Fruit fly (Drosophila melanogaster): ENCODE data around the gene Pex7.

Pex7 gene

DNA sequence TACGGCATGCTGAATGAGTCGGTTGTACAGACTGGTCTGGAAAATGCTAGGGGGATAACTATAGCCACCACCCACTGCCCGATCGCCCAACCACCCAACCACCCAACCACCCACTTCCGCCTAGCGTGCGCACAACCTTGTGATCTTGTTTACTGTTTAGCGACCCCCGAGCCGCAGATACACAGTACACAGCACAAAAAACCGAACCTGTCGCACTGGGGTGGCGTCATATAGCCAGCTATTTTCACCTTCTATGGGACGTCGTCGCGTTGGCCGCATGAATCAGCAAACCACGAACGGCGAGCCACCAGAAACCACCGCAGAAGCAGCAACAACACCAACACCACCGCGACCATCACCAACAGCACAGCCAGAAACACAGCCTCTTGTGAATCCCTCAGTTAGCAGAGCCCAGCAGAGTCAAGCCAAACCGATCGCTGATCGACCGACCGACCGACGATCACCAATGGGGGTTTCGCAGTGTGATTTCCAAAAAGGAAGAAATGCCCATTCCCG is 28.1 kb downstream of the Pex7 start:
- TF ChIP-seq Dll (optimal IDR thresholded peaks at IDR 0.05) (no peak), CG8478 (optimal IDR thresholded peaks at IDR 0.05) (no peak), psq (optimal IDR thresholded peaks at IDR 0.05) (no peak), EcR (GFP tag; optimal IDR thresholded peaks at IDR 0.05) (no peak), usp (GFP tag; optimal IDR thresholded peaks at IDR 0.05) (no peak), pan (optimal IDR thresholded peaks at IDR 0.05) (no peak)

DNA sequence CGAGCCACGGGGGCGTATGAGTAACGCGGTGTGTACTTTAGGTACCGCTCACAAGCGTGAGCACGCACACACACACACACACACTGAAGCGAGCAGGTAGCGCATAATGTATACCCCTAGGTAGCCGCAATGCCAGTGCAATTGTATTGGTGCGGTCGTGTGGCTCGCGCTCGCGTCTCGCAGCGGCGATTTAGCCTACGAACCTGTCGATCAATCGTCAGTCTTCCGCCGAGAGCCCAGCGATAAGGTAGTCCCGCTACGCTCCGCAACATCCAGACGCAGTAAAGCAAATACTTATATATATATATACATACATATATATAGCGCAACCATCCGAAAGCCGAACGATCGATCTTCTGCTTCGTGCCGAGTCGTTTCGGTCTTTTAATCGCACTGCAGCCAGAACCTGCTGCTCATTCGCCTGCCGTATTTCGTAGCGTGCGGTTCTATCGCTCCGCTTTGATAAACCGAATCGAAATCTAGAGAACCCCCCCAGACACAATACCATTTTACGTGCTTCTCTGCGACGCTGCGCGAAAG is 28.7 kb downstream of the Pex7 start, which contains the start of gene hry:
Gene hry, plus strand, starts transcription at position 215 of the 540 bp plus-strand sequence.
- TF ChIP-seq pan (optimal IDR thresholded peaks at IDR 0.05) (no peak), EcR (GFP tag; optimal IDR thresholded peaks at IDR 0.05) (no peak), Dll (optimal IDR thresholded peaks at IDR 0.05) (peak; percentile 24), CG8478 (optimal IDR thresholded peaks at IDR 0.05) (no peak), usp (GFP tag; optimal IDR thresholded peaks at IDR 0.05) (no peak)

DNA sequence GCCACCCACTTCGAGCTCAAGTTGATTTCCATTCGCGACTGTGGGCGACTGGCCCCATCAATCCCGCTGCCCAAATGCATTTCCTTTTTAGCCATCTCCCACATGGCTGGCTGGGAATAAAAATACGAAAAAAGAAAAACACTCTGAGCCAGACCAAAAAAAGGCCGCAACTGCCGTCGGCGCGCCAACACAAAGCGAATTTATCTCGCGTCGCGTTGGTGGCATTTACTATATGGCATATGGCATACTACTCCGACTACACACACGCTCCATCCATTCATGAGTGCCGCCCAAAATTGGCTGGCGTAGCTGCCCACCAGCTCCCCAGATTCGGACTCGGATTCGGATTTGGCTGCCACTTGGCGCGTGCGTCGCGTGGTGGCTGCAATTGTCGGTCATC is 29.6 kb downstream of the Pex7 start:
- TF ChIP-seq Dll (optimal IDR thresholded peaks at IDR 0.05) = no peak
- TF ChIP-seq usp (GFP tag; optimal IDR thresholded peaks at IDR 0.05) = no peak
- no peak for TF ChIP-seq psq (optimal IDR thresholded peaks at IDR 0.05)
- TF ChIP-seq CG8478 (optimal IDR thresholded peaks at IDR 0.05) = no peak
- no peak for TF ChIP-seq EcR (GFP tag; optimal IDR thresholded peaks at IDR 0.05)
- TF ChIP-seq pan (optimal IDR thresholded peaks at IDR 0.05) = no peak

DNA sequence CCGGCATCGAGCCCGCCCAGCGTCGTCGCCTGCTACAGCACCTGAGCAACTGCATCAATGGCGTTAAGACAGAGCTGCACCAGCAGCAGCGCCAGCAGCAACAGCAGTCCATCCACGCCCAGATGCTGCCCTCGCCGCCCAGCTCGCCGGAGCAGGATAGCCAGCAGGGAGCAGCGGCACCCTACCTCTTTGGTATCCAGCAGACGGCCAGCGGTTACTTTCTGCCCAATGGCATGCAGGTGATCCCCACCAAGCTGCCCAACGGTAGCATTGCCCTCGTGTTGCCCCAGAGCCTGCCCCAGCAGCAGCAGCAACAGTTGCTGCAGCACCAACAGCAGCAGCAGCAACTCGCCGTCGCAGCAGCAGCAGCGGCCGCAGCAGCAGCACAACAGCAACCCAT is 30.8 kb downstream of the Pex7 start:
- TF ChIP-seq EcR (GFP tag; optimal IDR thresholded peaks at IDR 0.05) (no peak), pan (optimal IDR thresholded peaks at IDR 0.05) (no peak), CG8478 (optimal IDR thresholded peaks at IDR 0.05) (no peak), Dll (optimal IDR thresholded peaks at IDR 0.05) (no peak), usp (GFP tag; optimal IDR thresholded peaks at IDR 0.05) (no peak), psq (optimal IDR thresholded peaks at IDR 0.05) (no peak)

DNA sequence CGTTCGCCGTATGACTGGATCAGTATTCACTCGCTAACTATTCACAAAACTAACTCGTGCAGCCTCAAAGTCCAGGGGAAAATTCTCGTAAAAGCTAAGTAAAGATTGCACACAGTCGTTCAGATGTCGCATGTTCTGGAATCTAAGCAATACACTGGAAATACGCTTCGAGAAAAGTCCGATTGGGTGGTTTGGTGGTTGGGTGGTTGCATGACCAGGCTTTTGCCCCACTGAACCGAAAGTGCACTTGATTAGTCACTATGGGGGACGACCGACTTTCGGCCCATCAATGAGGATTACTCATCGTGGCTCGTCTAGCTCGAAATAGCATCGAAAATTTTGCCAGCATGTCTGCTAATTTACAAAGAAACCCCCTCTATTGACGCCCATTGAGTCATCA is 33.4 kb downstream of the Pex7 start:
- TF ChIP-seq Dll (optimal IDR thresholded peaks at IDR 0.05) (no peak), CG8478 (optimal IDR thresholded peaks at IDR 0.05) (no peak), EcR (GFP tag; optimal IDR thresholded peaks at IDR 0.05) (no peak), pan (optimal IDR thresholded peaks at IDR 0.05) (no peak), psq (optimal IDR thresholded peaks at IDR 0.05) (no peak), usp (GFP tag; optimal IDR thresholded peaks at IDR 0.05) (no peak)

DNA sequence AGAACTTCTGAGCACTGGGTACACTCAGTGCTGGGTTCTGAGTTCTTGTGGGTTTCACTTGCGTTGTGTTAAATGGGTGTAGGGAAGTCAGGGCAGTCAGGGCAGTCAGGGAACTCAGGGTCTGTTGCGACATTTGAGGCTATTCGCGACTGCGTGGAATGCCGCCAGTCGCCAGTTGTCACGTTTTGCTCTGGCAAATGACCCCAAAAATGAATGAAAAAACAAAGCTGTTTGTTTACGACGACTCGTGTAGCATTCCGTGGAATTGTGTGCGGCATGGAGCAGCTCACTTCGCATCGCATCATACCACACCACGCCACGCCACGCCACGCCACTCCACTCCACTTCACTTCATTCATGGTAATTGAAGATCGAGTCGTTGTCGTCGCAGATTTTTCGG is 34.3 kb downstream of the Pex7 start:
- TF ChIP-seq Dll (optimal IDR thresholded peaks at IDR 0.05) (no peak), CG8478 (optimal IDR thresholded peaks at IDR 0.05) (no peak), usp (GFP tag; optimal IDR thresholded peaks at IDR 0.05) (no peak), pan (optimal IDR thresholded peaks at IDR 0.05) (no peak), psq (optimal IDR thresholded peaks at IDR 0.05) (no peak), EcR (GFP tag; optimal IDR thresholded peaks at IDR 0.05) (no peak)

DNA sequence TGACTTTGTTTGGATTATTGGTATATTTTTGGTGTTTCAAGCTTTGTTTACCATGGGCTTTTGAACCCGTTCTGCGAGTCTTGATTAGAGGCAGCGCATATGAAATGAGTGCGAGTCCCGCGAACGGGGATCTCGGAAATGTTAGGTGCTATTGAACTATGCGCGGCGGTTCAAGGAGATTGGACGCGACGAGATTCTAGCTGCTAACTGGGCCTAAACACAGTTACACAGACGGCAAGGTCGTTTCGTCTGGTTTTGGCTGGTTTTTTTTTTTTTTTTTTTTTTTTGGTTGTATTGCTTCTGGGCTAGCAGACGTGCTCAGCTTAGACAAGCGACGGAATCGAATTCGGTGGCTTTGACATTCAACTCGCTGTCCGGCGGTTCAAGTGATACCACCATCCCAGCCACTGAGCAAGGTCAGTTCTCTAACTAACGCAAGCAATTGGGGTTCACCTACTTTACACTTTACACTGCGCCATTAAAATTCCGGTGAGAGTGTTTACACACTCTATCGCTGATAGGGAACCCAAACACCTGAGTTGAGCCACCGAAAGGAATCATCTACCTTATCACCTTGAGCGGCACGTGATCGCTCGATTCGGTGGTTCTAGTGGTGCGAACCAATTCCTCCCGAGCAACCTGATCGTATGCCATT is 35.1 kb downstream of the Pex7 start:
- no peak for TF ChIP-seq Dll (optimal IDR thresholded peaks at IDR 0.05)
- TF ChIP-seq pan (optimal IDR thresholded peaks at IDR 0.05) = no peak
- TF ChIP-seq EcR (GFP tag; optimal IDR thresholded peaks at IDR 0.05) = no peak
- TF ChIP-seq psq (optimal IDR thresholded peaks at IDR 0.05) = no peak
- TF ChIP-seq CG8478 (optimal IDR thresholded peaks at IDR 0.05) = no peak
- TF ChIP-seq usp (GFP tag; optimal IDR thresholded peaks at IDR 0.05) = no peak

DNA sequence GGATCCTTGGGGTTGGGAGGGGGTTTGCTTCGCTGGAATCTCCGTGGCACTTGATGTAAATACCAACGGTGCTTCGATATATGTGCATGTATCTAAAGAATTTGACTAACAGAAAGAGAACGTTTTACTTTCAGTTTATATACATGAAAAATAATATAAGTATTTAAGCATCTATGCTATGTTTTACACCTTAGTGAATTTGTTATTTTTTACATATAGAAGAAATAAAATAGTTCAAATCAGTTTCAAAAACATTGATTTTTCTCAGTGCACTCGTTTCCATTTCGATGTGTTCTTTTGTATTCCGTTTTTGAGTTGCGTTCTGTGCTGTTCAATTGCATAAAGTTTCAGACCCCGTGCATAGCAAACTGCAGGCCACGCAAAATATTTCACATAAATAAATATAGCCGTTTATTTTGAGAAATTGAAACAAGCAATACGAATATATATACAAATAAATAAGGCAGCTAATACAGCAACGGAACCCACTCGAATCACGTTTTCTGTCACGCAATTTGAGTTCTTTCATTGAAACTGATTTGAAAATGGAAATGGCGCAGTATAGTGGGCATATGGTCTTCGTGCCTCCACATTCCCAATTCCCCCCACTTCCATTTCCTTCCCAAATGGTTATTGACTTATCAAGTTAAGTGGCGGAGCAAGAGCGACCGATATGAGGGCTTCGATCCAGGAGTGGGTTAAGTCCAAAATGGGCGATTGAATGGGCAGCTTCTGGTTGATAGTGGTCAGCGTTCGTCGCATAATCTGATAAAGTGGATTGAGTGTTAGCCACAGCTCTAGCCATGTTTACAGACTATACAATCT is 35.8 kb downstream of the Pex7 start:
- no peak for TF ChIP-seq psq (optimal IDR thresholded peaks at IDR 0.05)
- TF ChIP-seq Dll (optimal IDR thresholded peaks at IDR 0.05) = no peak
- TF ChIP-seq usp (GFP tag; optimal IDR thresholded peaks at IDR 0.05) = no peak
- TF ChIP-seq EcR (GFP tag; optimal IDR thresholded peaks at IDR 0.05) = no peak
- no peak for TF ChIP-seq pan (optimal IDR thresholded peaks at IDR 0.05)
- TF ChIP-seq CG8478 (optimal IDR thresholded peaks at IDR 0.05) = no peak

DNA sequence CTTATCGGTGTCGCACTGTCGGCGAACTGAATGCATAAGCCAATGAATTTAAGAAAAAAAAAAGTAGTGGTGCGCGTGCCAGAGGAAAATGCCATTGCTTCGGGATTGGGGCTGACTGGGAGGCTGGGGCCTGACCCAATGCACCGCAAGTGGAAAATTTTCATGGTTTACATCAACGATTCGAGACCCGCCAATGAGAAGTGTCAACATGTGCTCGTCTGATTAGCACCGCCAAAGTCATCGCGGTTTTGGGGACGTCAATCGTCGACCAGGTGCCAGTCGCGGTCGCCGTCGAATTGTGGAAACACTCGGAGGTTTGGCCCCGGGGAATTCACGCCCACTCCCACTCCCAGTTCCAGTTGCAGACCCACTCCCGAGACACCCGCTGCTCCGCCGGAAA is 36.8 kb downstream of the Pex7 start:
- no peak for TF ChIP-seq usp (GFP tag; optimal IDR thresholded peaks at IDR 0.05)
- no peak for TF ChIP-seq EcR (GFP tag; optimal IDR thresholded peaks at IDR 0.05)
- TF ChIP-seq pan (optimal IDR thresholded peaks at IDR 0.05) = no peak
- TF ChIP-seq CG8478 (optimal IDR thresholded peaks at IDR 0.05) = no peak
- no peak for TF ChIP-seq Dll (optimal IDR thresholded peaks at IDR 0.05)
- TF ChIP-seq psq (optimal IDR thresholded peaks at IDR 0.05) = no peak

DNA sequence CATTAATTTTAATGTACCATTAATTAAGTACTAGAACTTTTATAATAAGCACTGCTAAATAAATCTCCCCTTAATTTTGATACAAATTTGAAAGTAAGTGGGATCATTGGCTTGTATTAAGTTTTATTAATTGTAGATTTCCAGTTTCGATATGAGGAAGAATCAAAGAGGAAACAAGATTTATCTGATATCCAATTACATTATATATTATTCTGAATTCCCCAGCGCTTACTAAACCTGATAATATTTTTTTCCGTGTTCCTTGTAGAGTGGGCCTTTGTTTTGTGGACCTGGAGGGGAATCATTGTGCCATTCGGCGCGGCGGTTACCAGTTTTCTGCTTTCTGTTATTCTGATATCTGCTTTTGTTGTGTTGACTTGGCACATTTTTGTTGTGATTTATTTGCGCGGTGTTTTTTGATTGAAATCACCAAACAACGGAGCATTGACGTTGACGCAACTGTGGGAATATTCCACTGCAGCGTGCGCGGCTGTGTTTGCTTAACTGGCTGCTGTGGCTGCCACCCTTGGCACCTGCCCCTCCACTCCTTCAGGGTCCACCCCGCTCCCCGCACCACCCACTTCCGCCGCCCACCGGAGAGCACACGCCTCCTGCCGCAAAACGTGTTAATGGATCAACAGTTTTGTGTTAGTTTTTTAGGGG is 37.6 kb downstream of the Pex7 start:
- no peak for TF ChIP-seq EcR (GFP tag; optimal IDR thresholded peaks at IDR 0.05)

DNA sequence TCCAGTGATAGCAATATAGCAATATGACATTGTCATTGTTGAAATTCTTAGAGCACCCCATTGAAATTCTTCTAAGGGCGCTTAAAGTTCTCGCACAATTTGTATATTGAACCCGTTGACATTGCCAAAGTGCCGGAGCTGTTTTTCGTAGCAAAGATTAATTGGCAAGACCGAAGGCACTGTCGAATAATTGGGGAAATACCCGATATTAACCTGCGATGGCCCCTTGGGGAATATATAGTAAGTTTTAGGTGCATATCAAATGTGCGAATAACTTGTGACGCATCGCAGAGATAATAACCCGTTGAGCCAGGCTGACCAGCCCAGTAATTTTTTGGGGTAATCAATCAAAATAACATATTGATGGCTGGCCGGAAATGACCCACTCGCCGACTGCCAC is 39.7 kb downstream of the Pex7 start:
- no peak for TF ChIP-seq pan (optimal IDR thresholded peaks at IDR 0.05)
- no peak for TF ChIP-seq psq (optimal IDR thresholded peaks at IDR 0.05)
- TF ChIP-seq Dll (optimal IDR thresholded peaks at IDR 0.05) = no peak
- TF ChIP-seq EcR (GFP tag; optimal IDR thresholded peaks at IDR 0.05) = no peak
- no peak for TF ChIP-seq CG8478 (optimal IDR thresholded peaks at IDR 0.05)
- TF ChIP-seq usp (GFP tag; optimal IDR thresholded peaks at IDR 0.05) = no peak
